Worm (Caenorhabditis elegans) whole organism, mixed stage, embryonic: ENCODE results near the gene R160.6.

ENCODE experiments used
- blmp-1 ChIP-seq: fragments of 150-350 bp; optimal IDR thresholded peaks from 2 replicates; lab custom pipeline; 2014; ENCODE audit warnings: missing biosample characterization, missing genetic modification characterization
- ham-2 ChIP-seq: fragments of 200-800 bp; sonication (Bioruptor generic); optimal IDR thresholded peaks from 2 replicates; lab custom pipeline; 2018; ENCODE audit warnings: mild to moderate bottlenecking, missing genetic modification characterization, missing compliant biosample characterization
- lsy-2 ChIP-seq: fragments of 150-350 bp; optimal IDR thresholded peaks from 2 replicates; lab custom pipeline; 2014; ENCODE audit warnings: missing biosample characterization, missing genetic modification characterization
- mls-2 ChIP-seq: sonication (generic microtip); optimal IDR thresholded peaks from 2 replicates; lab custom pipeline; 2016; ENCODE audit warnings: mild to moderate bottlenecking, missing genetic modification characterization, moderate library complexity, missing compliant biosample characterization
- nhr-76 ChIP-seq: sonication (generic microtip); optimal IDR thresholded peaks from 2 replicates; lab custom pipeline; 2017; ENCODE audit warnings: missing biosample characterization, missing genetic modification characterization
- pha-4 ChIP-seq: fragments of 150-350 bp; optimal IDR thresholded peaks from 2 replicates; lab custom pipeline; 2018; ENCODE audit warnings: missing biosample characterization, missing genetic modification reagents, missing genetic modification characterization
- snpc-4 ChIP-seq: fragments of 150-350 bp; optimal IDR thresholded peaks from 2 replicates; lab custom pipeline; 2014; ENCODE audit warnings: missing biosample characterization, missing genetic modification characterization

- TF ChIP-seq blmp-1 (tag; lab: Kevin White, UChicago) = no peak
- TF ChIP-seq mls-2 = no peak
- TF ChIP-seq nhr-76 = no peak
- no peak for TF ChIP-seq snpc-4 (tag; lab: Kevin White, UChicago)
- TF ChIP-seq lsy-2 (tag; lab: Kevin White, UChicago) = no peak
- no peak for TF ChIP-seq pha-4
- no peak for TF ChIP-seq ham-2 (GFP tag; lab: Kevin White, UChicago)
Observed at ce11 chrX:4415289-4415688, 42.3 kb upstream of the R160.6 start.
